Fruit fly (Drosophila melanogaster) whole organism, pupa: ENCODE data around the gene CG31088.

Source experiments
- CG10348 ChIP-seq: fragments of 200-800 bp; sonication (Bioruptor generic); IDR thresholded peaks from 2 replicates; pipeline ENCODE4 v1.3.6; 2022; ENCODE audit warnings: missing biosample characterization, missing genetic modification characterization
- CG12605 ChIP-seq: fragments of 200-800 bp; sonication (Bioruptor generic); IDR thresholded peaks from 2 replicates; pipeline ENCODE4 v1.3.6; 2022; ENCODE audit warnings: missing biosample characterization, missing genetic modification characterization
- CG13204 ChIP-seq: fragments of 200-800 bp; sonication (Bioruptor generic); optimal IDR thresholded peaks from 2 replicates; lab custom pipeline; 2018; ENCODE audit warnings: missing biosample characterization, mild to moderate bottlenecking, missing genetic modification characterization, moderate library complexity
- CG14655 ChIP-seq: fragments of 200-800 bp; sonication (Bioruptor generic); optimal IDR thresholded peaks from 3 replicates; lab custom pipeline; 2017; ENCODE audit warnings: mild to moderate bottlenecking, missing biosample characterization, missing genetic modification reagents, missing genetic modification characterization
- CG15710 ChIP-seq: fragments of 200-800 bp; sonication (Bioruptor generic); optimal IDR thresholded peaks from 2 replicates; lab custom pipeline; 2018; ENCODE audit warnings: missing biosample characterization, mild to moderate bottlenecking, missing genetic modification characterization, moderate library complexity
- CG17806 ChIP-seq: fragments of 200-800 bp; sonication (Bioruptor generic); optimal IDR thresholded peaks from 2 replicates; lab custom pipeline; 2018; ENCODE audit warnings: missing biosample characterization, mild to moderate bottlenecking, missing genetic modification characterization, moderate library complexity
- CG32121 ChIP-seq: fragments of 200-800 bp; sonication (Bioruptor generic); IDR thresholded peaks from 2 replicates; pipeline ENCODE4 v1.3.6; 2022; ENCODE audit warnings: missing biosample characterization, missing genetic modification characterization
- CG34367 ChIP-seq: fragments of 200-800 bp; sonication (Bioruptor generic); optimal IDR thresholded peaks from 2 replicates; lab custom pipeline; 2018; ENCODE audit warnings: missing biosample characterization, mild to moderate bottlenecking, missing genetic modification characterization
- CG4496 ChIP-seq: fragments of 200-800 bp; sonication (Bioruptor generic); IDR thresholded peaks from 3 replicates; pipeline ENCODE4 v1.3.6; 2022; ENCODE audit warnings: missing biosample characterization, missing genetic modification characterization
- CG8159 ChIP-seq: fragments of 200-800 bp; sonication (Bioruptor generic); optimal IDR thresholded peaks from 3 replicates; lab custom pipeline; 2018; ENCODE audit warnings: missing biosample characterization, mild to moderate bottlenecking, missing genetic modification characterization, moderate library complexity
- CG8301 ChIP-seq: fragments of 200-800 bp; sonication (Bioruptor generic); optimal IDR thresholded peaks from 2 replicates; lab custom pipeline; 2018; ENCODE audit warnings: missing biosample characterization, mild to moderate bottlenecking, missing genetic modification characterization
- CG9948 ChIP-seq: fragments of 200-800 bp; sonication (Bioruptor generic); optimal IDR thresholded peaks from 2 replicates; lab custom pipeline; 2018; ENCODE audit warnings: missing biosample characterization, mild to moderate bottlenecking, missing genetic modification characterization, moderate library complexity
- D1 ChIP-seq: fragments of 200-800 bp; sonication (Bioruptor generic); optimal IDR thresholded peaks from 2 replicates; lab custom pipeline; 2018; ENCODE audit warnings: missing biosample characterization, mild to moderate bottlenecking, missing genetic modification characterization, moderate library complexity
- EcR ChIP-seq: fragments of 200-800 bp; sonication (Bioruptor generic); optimal IDR thresholded peaks from 3 replicates; lab custom pipeline; 2019; ENCODE audit warnings: missing biosample characterization, missing genetic modification characterization, mild to moderate bottlenecking, moderate library complexity, missing genetic modification reagents
- Ets98B ChIP-seq: fragments of 200-800 bp; sonication (Bioruptor generic); IDR thresholded peaks from 2 replicates; pipeline ENCODE4 v1.3.6; 2022; ENCODE audit warnings: missing biosample characterization, missing genetic modification characterization
- Pif1A ChIP-seq: fragments of 200-800 bp; sonication (Bioruptor generic); optimal IDR thresholded peaks from 3 replicates; lab custom pipeline; 2016; ENCODE audit warnings: missing biosample characterization, missing genetic modification characterization
- Pif1B ChIP-seq: fragments of 200-800 bp; sonication (Bioruptor generic); optimal IDR thresholded peaks from 3 replicates; lab custom pipeline; 2016; ENCODE audit warnings: missing biosample characterization, missing genetic modification characterization
- Snoo ChIP-seq: fragments of 200-800 bp; sonication (Bioruptor generic); optimal IDR thresholded peaks from 3 replicates; lab custom pipeline; 2017; ENCODE audit warnings: missing biosample characterization, mild to moderate bottlenecking, missing genetic modification characterization, inconsistent platforms
- fd96Ca ChIP-seq: fragments of 200-800 bp; sonication (Bioruptor generic); IDR thresholded peaks from 3 replicates; pipeline ENCODE4 v1.3.6; 2022; ENCODE audit warnings: missing biosample characterization, missing genetic modification characterization
- gl ChIP-seq: fragments of 200-800 bp; sonication (Bioruptor generic); optimal IDR thresholded peaks from 2 replicates; lab custom pipeline; 2018; ENCODE audit warnings: missing biosample characterization, mild to moderate bottlenecking, missing genetic modification characterization
- rn ChIP-seq: fragments of 200-800 bp; sonication (Bioruptor generic); IDR thresholded peaks from 2 replicates; pipeline ENCODE4 v1.3.6; 2022; ENCODE audit warnings: missing biosample characterization, missing genetic modification characterization

The CG31088 gene

DNA sequence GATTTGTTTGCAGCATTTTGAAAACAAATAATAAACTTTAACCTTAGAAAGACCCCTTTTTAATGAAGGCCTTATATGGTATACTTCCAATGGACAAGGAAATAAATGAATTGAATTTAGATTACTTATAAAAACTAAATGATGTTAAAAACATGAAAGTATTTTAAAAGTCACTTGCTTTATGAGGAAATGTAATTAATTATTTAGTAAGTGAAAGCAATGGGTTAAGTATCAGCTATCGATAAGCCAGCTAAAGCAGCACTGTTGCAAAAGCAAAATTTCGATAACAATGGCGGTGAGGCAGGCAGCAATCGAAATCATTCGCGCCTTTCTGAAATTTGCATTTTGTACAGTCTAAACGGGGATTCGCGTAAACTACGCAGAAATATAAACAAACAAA, 14.4 kb upstream of the CG31088 start, which contains the start of the genes CG32856 and Rbf2:
TSS of gene CG32856 (minus strand) at position 183 of the 400 bp plus-strand sequence.
TSS of gene Rbf2 (plus strand) at position 278 of the 400 bp plus-strand sequence.
- no peak for TF ChIP-seq Pif1A (GFP tag; lab: Kevin White, UChicago)
- TF ChIP-seq D1 (tag; lab: Kevin White, UChicago), result no peak
- no peak for TF ChIP-seq CG13204
- no peak for TF ChIP-seq CG14655 (GFP tag; lab: Kevin White, UChicago)
- TF ChIP-seq Ets98B, result no peak
- TF ChIP-seq CG34367 (tag; lab: Kevin White, UChicago), result peak; percentile 89
- TF ChIP-seq gl (tag; lab: Kevin White, UChicago), result no peak
- TF ChIP-seq EcR (GFP tag; lab: Kevin White, UChicago), result peak; percentile 35
- TF ChIP-seq CG4496 (GFP tag; lab: Robert Waterston, UW), result no peak
- TF ChIP-seq CG9948 (tag; lab: Kevin White, UChicago), result peak; percentile 90
- TF ChIP-seq CG15710 (tag; lab: Kevin White, UChicago), result peak; percentile 94
- TF ChIP-seq Snoo, result peak; percentile 83
- TF ChIP-seq CG12605 (GFP tag; lab: Robert Waterston, UW), result no peak; the same call in 1 of the 2 replicates
- peak; percentile 56; the same call in 1 of the 2 replicates for TF ChIP-seq CG10348
- TF ChIP-seq fd96Ca (GFP tag; lab: Robert Waterston, UW), result no peak
- no peak for TF ChIP-seq CG8301 (tag; lab: Kevin White, UChicago)
- peak; percentile 70 for TF ChIP-seq CG32121
- no peak for TF ChIP-seq Pif1B
- TF ChIP-seq CG8159, result no peak
- TF ChIP-seq rn (GFP tag; lab: Robert Waterston, UW), result no peak
- TF ChIP-seq CG17806, result peak; percentile 51

dm6 chr3R:15963690-15964281, 13.0 kb upstream of the CG31088 start, which contains the start of the genes CG4287 and CG5516:
Gene CG4287, minus strand, starts transcription at chr3R:15963867.
Gene CG5516, plus strand, starts transcription at chr3R:15963884.
- TF ChIP-seq Pif1A (GFP tag; lab: Kevin White, UChicago), result no peak
- TF ChIP-seq, all 21 proteins: peak for 0

- TF ChIP-seq Pif1A (GFP tag; lab: Kevin White, UChicago) (no peak), CG17806 (no peak), CG34367 (tag; lab: Kevin White, UChicago) (no peak), CG8159 (no peak), Pif1B (no peak), gl (tag; lab: Kevin White, UChicago) (no peak), Snoo (no peak), CG9948 (tag; lab: Kevin White, UChicago) (no peak), D1 (tag; lab: Kevin White, UChicago) (no peak), Ets98B (no peak), fd96Ca (GFP tag; lab: Robert Waterston, UW) (no peak), CG12605 (GFP tag; lab: Robert Waterston, UW) (no peak), CG13204 (no peak), CG32121 (no peak), EcR (GFP tag; lab: Kevin White, UChicago) (no peak), rn (GFP tag; lab: Robert Waterston, UW) (no peak), CG4496 (GFP tag; lab: Robert Waterston, UW) (no peak), CG8301 (tag; lab: Kevin White, UChicago) (no peak), CG10348 (no peak)
- TF ChIP-seq, all 21 proteins: peak for 0
Observed at dm6 chr3R:15947605-15948004, 3.1 kb downstream of the CG31088 start.

dm6 chr3R:15937708-15938107, 13.0 kb downstream of the CG31088 start:
- TF ChIP-seq CG34367 (tag; lab: Kevin White, UChicago) (no peak), EcR (GFP tag; lab: Kevin White, UChicago) (no peak), CG17806 (no peak), CG13204 (no peak), CG14655 (GFP tag; lab: Kevin White, UChicago) (no peak)
- TF ChIP-seq, all 21 proteins: peak for 0

DNA sequence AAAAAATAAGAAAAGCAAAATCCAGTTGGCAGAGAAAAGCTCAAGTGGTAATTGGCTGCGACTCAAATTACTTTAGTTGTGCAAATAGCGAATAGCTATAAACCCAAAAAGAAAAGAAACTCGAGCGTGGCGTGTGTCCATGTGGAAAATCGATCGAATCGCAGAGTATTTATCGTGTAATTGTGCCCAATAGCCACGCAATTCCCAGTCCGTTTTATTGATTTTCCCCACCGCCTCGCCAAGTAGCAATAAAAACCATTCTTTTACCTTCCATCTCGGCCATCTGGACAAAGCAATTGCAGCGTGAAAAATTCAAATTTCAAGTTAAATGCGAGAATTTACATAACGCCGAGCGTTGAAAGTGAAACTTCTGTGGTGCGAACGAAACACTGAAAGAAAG, 15.2 kb downstream of the CG31088 start:
- TF ChIP-seq CG34367 (tag; lab: Kevin White, UChicago), result no peak
- no peak for TF ChIP-seq gl (tag; lab: Kevin White, UChicago)
- no peak for TF ChIP-seq CG10348
- TF ChIP-seq EcR (GFP tag; lab: Kevin White, UChicago), result no peak
- TF ChIP-seq rn (GFP tag; lab: Robert Waterston, UW), result no peak
- TF ChIP-seq CG8301 (tag; lab: Kevin White, UChicago), result no peak
- no peak for TF ChIP-seq CG8159
- no peak for TF ChIP-seq Ets98B
- TF ChIP-seq CG9948 (tag; lab: Kevin White, UChicago), result no peak
- TF ChIP-seq CG4496 (GFP tag; lab: Robert Waterston, UW), result no peak
- no peak for TF ChIP-seq Pif1A (GFP tag; lab: Kevin White, UChicago)
- no peak for TF ChIP-seq CG17806
- no peak for TF ChIP-seq fd96Ca (GFP tag; lab: Robert Waterston, UW)
- no peak for TF ChIP-seq Pif1B
- no peak for TF ChIP-seq CG12605 (GFP tag; lab: Robert Waterston, UW)
- TF ChIP-seq CG14655 (GFP tag; lab: Kevin White, UChicago), result no peak
- no peak for TF ChIP-seq CG15710 (tag; lab: Kevin White, UChicago)
- no peak for TF ChIP-seq Snoo
- TF ChIP-seq CG13204, result no peak
- TF ChIP-seq D1 (tag; lab: Kevin White, UChicago), result no peak
- TF ChIP-seq, all 21 proteins: peak for 0

DNA sequence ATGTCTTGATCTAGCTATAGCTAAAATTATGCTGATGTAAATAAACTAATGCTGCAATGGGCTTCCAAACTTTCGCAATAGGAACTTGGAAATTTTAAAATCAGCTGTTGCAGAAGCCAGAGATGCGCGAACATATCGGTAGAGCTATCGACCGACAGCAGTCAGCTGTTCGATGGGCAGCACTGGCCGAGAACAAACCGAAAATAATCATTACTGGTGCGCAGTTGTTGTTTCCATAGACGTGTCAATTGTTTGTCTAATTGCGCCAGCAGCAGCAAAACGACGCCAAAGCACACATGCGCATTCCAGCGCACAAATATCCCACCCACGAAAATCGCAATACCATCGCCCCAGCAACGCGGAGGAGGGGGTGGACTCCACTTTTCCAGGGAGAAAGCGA, 15.8 kb downstream of the CG31088 start, which contains the start of gene Sap47:
TSS of gene Sap47 (plus strand) at position 149 of the 400 bp plus-strand sequence.
- TF ChIP-seq CG8159 (no peak), CG8301 (tag; lab: Kevin White, UChicago) (no peak), CG17806 (no peak), CG32121 (peak; percentile 18; the same call in 1 of the 2 replicates), fd96Ca (GFP tag; lab: Robert Waterston, UW) (no peak), Ets98B (no peak), CG4496 (GFP tag; lab: Robert Waterston, UW) (0 out of 3 replicates have a peak, but pooled peaks have one; percentile 12), CG9948 (tag; lab: Kevin White, UChicago) (no peak), rn (GFP tag; lab: Robert Waterston, UW) (no peak), Snoo (no peak), CG15710 (tag; lab: Kevin White, UChicago) (no peak), Pif1B (no peak)
